Fruit fly (Drosophila melanogaster): ENCODE data around the gene Ddrgk1.

The Ddrgk1 gene

dm6 chr3R:21184373-21185132 lies 30.3 kb upstream of the Ddrgk1 start (continued):
- TF ChIP-seq CG4328 (GFP tag; optimal IDR thresholded peaks at IDR 0.05) (peak; percentile 54), Hsf (GFP tag; optimal IDR thresholded peaks at IDR 0.05) (peak; percentile 80), ham (GFP tag; IDR thresholded peaks at IDR 0.05) (peak; percentile 38; the same call in 1 of the 2 replicates), CG7786 (GFP tag; optimal IDR thresholded peaks at IDR 0.05) (peak; percentile 57), wek (GFP tag; optimal IDR thresholded peaks at IDR 0.05) (peak; percentile 43), pum (GFP tag; optimal IDR thresholded peaks at IDR 0.05) (peak; percentile 72), CG17568 (GFP tag; optimal IDR thresholded peaks at IDR 0.05) (peak; percentile 39), Bgb (GFP tag; IDR thresholded peaks at IDR 0.05; ENCODE audit: partially characterized antibody) (peak; percentile 54), CrebB (tag; optimal IDR thresholded peaks at IDR 0.05) (peak; percentile 51), stwl (tag; optimal IDR thresholded peaks at IDR 0.05) (peak; percentile 76), D19A (tag; optimal IDR thresholded peaks at IDR 0.05) (peak; percentile 27), CG3847 (GFP tag; IDR thresholded peaks at IDR 0.05) (peak; percentile 70), ap (GFP tag; IDR thresholded peaks at IDR 0.05) (no peak; the same call in 1 of the 2 replicates), ken (GFP tag; IDR thresholded peaks at IDR 0.05) (peak; percentile 77), br (optimal IDR thresholded peaks at IDR 0.05) (no peak), knrl (GFP tag; IDR thresholded peaks at IDR 0.05; ENCODE audit: partially characterized antibody) (peak; percentile 70; the same call in 1 of the 3 replicates), phol (tag; optimal IDR thresholded peaks at IDR 0.05) (peak; percentile 79), Jarid2 (GFP tag; optimal IDR thresholded peaks at IDR 0.05) (peak; percentile 78), ewg (GFP tag; optimal IDR thresholded peaks at IDR 0.05) (peak; percentile 67), CG9727 (GFP tag; optimal IDR thresholded peaks at IDR 0.05) (peak; percentile 74), CG5245 (GFP tag; optimal IDR thresholded peaks at IDR 0.05) (peak; percentile 77), disco-r (GFP tag; optimal IDR thresholded peaks at IDR 0.05) (peak; percentile 56), Dek (tag; optimal IDR thresholded peaks at IDR 0.05) (peak; percentile 80), p53 (GFP tag; optimal IDR thresholded peaks at IDR 0.05) (peak; percentile 66), ato (GFP tag; IDR thresholded peaks at IDR 0.05; ENCODE audit: partially characterized antibody) (0 out of 2 replicates have a peak, but pooled peaks have one; percentile 34), Sry-β (GFP tag; optimal IDR thresholded peaks at IDR 0.05) (peak; percentile 20), E2f1 (GFP tag; IDR thresholded peaks at IDR 0.05) (peak; percentile 72), lov (optimal IDR thresholded peaks at IDR 0.05) (no peak), lov (GFP tag; IDR thresholded peaks at IDR 0.05) (no peak), grau (tag; optimal IDR thresholded peaks at IDR 0.05) (peak; percentile 64), tll (GFP tag; optimal IDR thresholded peaks at IDR 0.05) (no peak), toy (GFP tag; IDR thresholded peaks at IDR 0.05) (no peak), CG15514 (GFP tag; optimal IDR thresholded peaks at IDR 0.05) (peak; percentile 83), CG13123 (GFP tag; optimal IDR thresholded peaks at IDR 0.05) (no peak), CG4820 (GFP tag; optimal IDR thresholded peaks at IDR 0.05) (peak; percentile 71), Dll (GFP tag; IDR thresholded peaks at IDR 0.05; ENCODE audit: partially characterized antibody) (no peak), Sox102F (GFP tag; optimal IDR thresholded peaks at IDR 0.05) (peak; percentile 74), CG34224 (GFP tag; IDR thresholded peaks at IDR 0.05; ENCODE audit: partially characterized antibody) (no peak), CG15601 (tag; optimal IDR thresholded peaks at IDR 0.05) (peak; percentile 71), CG13296 (GFP tag; optimal IDR thresholded peaks at IDR 0.05) (peak; percentile 61), CG12104 (GFP tag; optimal IDR thresholded peaks at IDR 0.05) (peak; percentile 66), Atf6 (GFP tag; IDR thresholded peaks at IDR 0.05) (peak; percentile 63), CG14710 (tag; optimal IDR thresholded peaks at IDR 0.05) (peak; percentile 55), otp (GFP tag; IDR thresholded peaks at IDR 0.05) (peak; percentile 55; the same call in 1 of the 3 replicates), chinmo (GFP tag; IDR thresholded peaks at IDR 0.05; ENCODE audit: partially characterized antibody) (0 out of 4 replicates have a peak, but pooled peaks have one; percentile 24), CG3995 (GFP tag; optimal IDR thresholded peaks at IDR 0.05) (no peak), Ptx1 (GFP tag; IDR thresholded peaks at IDR 0.05) (peak; percentile 72), Chrac-16 (GFP tag; optimal IDR thresholded peaks at IDR 0.05) (peak; percentile 65)
